Worm (Caenorhabditis elegans) whole organism, mixed stage, embryonic: ENCODE data around the gene copz-1.

ENCODE experiments used
- blmp-1 ChIP-seq: fragments of 150-350 bp; optimal IDR thresholded peaks from 2 replicates; lab custom pipeline; 2014; ENCODE audit warnings: missing biosample characterization, missing genetic modification characterization
- elt-3 ChIP-seq: fragments of 150-350 bp; optimal IDR thresholded peaks from 2 replicates; lab custom pipeline; 2014; ENCODE audit warnings: missing biosample characterization, missing genetic modification characterization
- lin-13 ChIP-seq: fragments of 150-350 bp; optimal IDR thresholded peaks from 2 replicates; lab custom pipeline; 2014; ENCODE audit warnings: missing biosample characterization, missing genetic modification characterization
- mab-5 ChIP-seq: fragments of 150-350 bp; optimal IDR thresholded peaks from 2 replicates; lab custom pipeline; 2014; ENCODE audit warnings: missing biosample characterization, missing genetic modification characterization
- nhr-2 ChIP-seq: fragments of 150-350 bp; optimal IDR thresholded peaks from 2 replicates; lab custom pipeline; 2014; ENCODE audit warnings: missing biosample characterization, missing genetic modification characterization
- nhr-237 ChIP-seq: fragments of 150-350 bp; optimal IDR thresholded peaks from 2 replicates; lab custom pipeline; 2014; ENCODE audit warnings: missing biosample characterization, missing genetic modification characterization
- sem-2 ChIP-seq: fragments of 200-800 bp; sonication (Bioruptor generic); optimal IDR thresholded peaks from 2 replicates; lab custom pipeline; 2018; ENCODE audit warnings: mild to moderate bottlenecking, missing genetic modification characterization, missing compliant biosample characterization
- snpc-4 ChIP-seq: fragments of 150-350 bp; optimal IDR thresholded peaks from 2 replicates; lab custom pipeline; 2014; ENCODE audit warnings: missing biosample characterization, missing genetic modification characterization
- unc-62 ChIP-seq: fragments of 150-350 bp; optimal IDR thresholded peaks from 2 replicates; lab custom pipeline; 2014; ENCODE audit warnings: missing biosample characterization, missing genetic modification reagents, missing genetic modification characterization
- ztf-11 ChIP-seq: fragments of 150-350 bp; optimal IDR thresholded peaks from 2 replicates; lab custom pipeline; 2014; ENCODE audit warnings: missing biosample characterization, missing genetic modification characterization

- TF ChIP-seq ztf-11 = no peak
- no peak for TF ChIP-seq unc-62
- no peak for TF ChIP-seq elt-3
- no peak for TF ChIP-seq nhr-2 (tag; lab: Kevin White, UChicago)
- TF ChIP-seq sem-2 (GFP tag; lab: Kevin White, UChicago) = no peak
- TF ChIP-seq snpc-4 (tag; lab: Kevin White, UChicago) = no peak
- no peak for TF ChIP-seq lin-13
- TF ChIP-seq mab-5 (tag; lab: Kevin White, UChicago) = no peak
- no peak for TF ChIP-seq blmp-1 (tag; lab: Kevin White, UChicago)
- TF ChIP-seq nhr-237 (tag; lab: Kevin White, UChicago) = no peak
Measured at ce11 chrII:10829572-10829971, 43.1 kb upstream of the copz-1 start.
